Fruit fly (Drosophila melanogaster): ENCODE measurements around the gene pum.

The pum gene

dm6 chr3R:9157841-9158600 lies 79.5 kb downstream of the pum start (continued):
- TF ChIP-seq vvl (GFP tag; IDR thresholded peaks at IDR 0.05) (peak; percentile 71), CG8281 (tag; optimal IDR thresholded peaks at IDR 0.05) (no peak), zen2 (GFP tag; IDR thresholded peaks at IDR 0.05; ENCODE audit: partially characterized antibody) (0 out of 3 replicates have a peak, but pooled peaks have one; percentile 54), gfzf (GFP tag; optimal IDR thresholded peaks at IDR 0.05) (no peak), Dek (tag; optimal IDR thresholded peaks at IDR 0.05) (no peak), CG6254 (GFP tag; optimal IDR thresholded peaks at IDR 0.05) (no peak), CG15269 (tag; optimal IDR thresholded peaks at IDR 0.05) (no peak), ap (GFP tag; IDR thresholded peaks at IDR 0.05) (no peak), salm (tag; optimal IDR thresholded peaks at IDR 0.05) (no peak), sim (GFP tag; IDR thresholded peaks at IDR 0.05) (no peak), Ptx1 (GFP tag; IDR thresholded peaks at IDR 0.05) (no peak), Fer1 (GFP tag; optimal IDR thresholded peaks at IDR 0.05) (peak; percentile 37), peb (GFP tag; IDR thresholded peaks at IDR 0.05) (no peak), Opbp (GFP tag; IDR thresholded peaks at IDR 0.05; ENCODE audit: partially characterized antibody) (peak; percentile 67), CG7928 (GFP tag; optimal IDR thresholded peaks at IDR 0.05) (no peak), CG11560 (tag; IDR thresholded peaks at IDR 0.05) (no peak), nmo (GFP tag; optimal IDR thresholded peaks at IDR 0.05) (no peak), gcm2 (GFP tag; optimal IDR thresholded peaks at IDR 0.05) (no peak), ase (GFP tag; IDR thresholded peaks at IDR 0.05) (no peak), Dad (GFP tag; optimal IDR thresholded peaks at IDR 0.05) (no peak), CG14667 (GFP tag; IDR thresholded peaks at IDR 0.05) (no peak), pb (GFP tag; optimal IDR thresholded peaks at IDR 0.05) (peak; percentile 10), CG6175 (GFP tag; IDR thresholded peaks at IDR 0.05) (no peak), Meics (GFP tag; optimal IDR thresholded peaks at IDR 0.05) (no peak), PHDP (tag; optimal IDR thresholded peaks at IDR 0.05) (peak; percentile 38), CG8478 (optimal IDR thresholded peaks at IDR 0.05) (no peak), HLHmδ (GFP tag; optimal IDR thresholded peaks at IDR 0.05) (peak; percentile 14), ac (GFP tag; optimal IDR thresholded peaks at IDR 0.05) (no peak), CG2678 (tag; optimal IDR thresholded peaks at IDR 0.05) (peak; percentile 0), inv (GFP tag; IDR thresholded peaks at IDR 0.05; ENCODE audit: partially characterized antibody) (0 out of 2 replicates have a peak, but pooled peaks have one; percentile 11), Ets65A (GFP tag) (no peak), HmgZ (tag; optimal IDR thresholded peaks at IDR 0.05) (no peak), NFAT (GFP tag; IDR thresholded peaks at IDR 0.05) (no peak), CG14860 (GFP tag; IDR thresholded peaks at IDR 0.05; ENCODE audit: partially characterized antibody) (no peak), Blimp-1 (GFP tag; optimal IDR thresholded peaks at IDR 0.05) (no peak), CG6765 (GFP tag; optimal IDR thresholded peaks at IDR 0.05) (no peak), ato (GFP tag; IDR thresholded peaks at IDR 0.05; ENCODE audit: partially characterized antibody) (peak; percentile 38), CG32767 (GFP tag; IDR thresholded peaks at IDR 0.05) (no peak), CG30403 (GFP tag; optimal IDR thresholded peaks at IDR 0.05) (no peak), C15 (GFP tag; IDR thresholded peaks at IDR 0.05) (no peak), CG1832 (GFP tag; optimal IDR thresholded peaks at IDR 0.05) (no peak), CG1024 (GFP tag; IDR thresholded peaks at IDR 0.05) (no peak), Atf-2 (GFP tag; optimal IDR thresholded peaks at IDR 0.05) (no peak), CG14014 (GFP tag; IDR thresholded peaks at IDR 0.05) (no peak; the same call in 1 of the 2 replicates), CG17912 (GFP tag; optimal IDR thresholded peaks at IDR 0.05) (peak; percentile 38), CG14050 (GFP tag; IDR thresholded peaks at IDR 0.05) (no peak), CG30431 (GFP tag; optimal IDR thresholded peaks at IDR 0.05) (no peak), CG14965 (GFP tag; optimal IDR thresholded peaks at IDR 0.05; ENCODE audit: borderline replicate concordance) (no peak), E2f2 (GFP tag; IDR thresholded peaks at IDR 0.05) (0 out of 2 replicates have a peak, but pooled peaks have one; percentile 18), CG8765 (GFP tag; IDR thresholded peaks at IDR 0.05) (no peak)
